Worm (Caenorhabditis elegans): ENCODE measurements around the gene F45D3.3.

ce11 chrV:12576495-12576947 is 26.3 kb upstream of the F45D3.3 start, which contains the start of gene grl-23:
- TF ChIP-seq unc-62 (GFP tag; optimal IDR thresholded peaks at IDR 0.05) (no peak), daf-12 (tag; optimal IDR thresholded peaks at IDR 0.05) (no peak), nhr-43 (tag; optimal IDR thresholded peaks at IDR 0.05; ENCODE audit: poor library complexity, severe bottlenecking) (no peak), ztf-11 (tag; optimal IDR thresholded peaks at IDR 0.05) (no peak), mml-1 (tag; optimal IDR thresholded peaks at IDR 0.05) (no peak), nhr-76 (tag; optimal IDR thresholded peaks at IDR 0.05) (no peak)

Data from whole organism, L3 larva.